Worm (Caenorhabditis elegans): ENCODE data around the gene pph-4.1.

Gene pph-4.1

ce11 chrIII:12367891-12368290 lies 16.8 kb upstream of the pph-4.1 start:
- no peak for TF ChIP-seq unc-62 (GFP tag; optimal IDR thresholded peaks at IDR 0.05)

ce11 chrIII:12366989-12367557 lies 15.9 kb upstream of the pph-4.1 start, which contains the start of gene Y75B8A.33:
Gene Y75B8A.33, minus strand, starts transcription at chrIII:12367373.
- TF ChIP-seq unc-62 (GFP tag; optimal IDR thresholded peaks at IDR 0.05): no peak

- no peak for TF ChIP-seq unc-62 (GFP tag; optimal IDR thresholded peaks at IDR 0.05)
These were observed 8.1 kb upstream of the pph-4.1 start, which contains the start of gene Y75B8A.34 for ce11 chrIII:12359265-12359664. Gene Y75B8A.34, plus strand, starts transcription at chrIII:12359565.

ce11 chrIII:12358461-12358860 lies 7.3 kb upstream of the pph-4.1 start, which contains the start of gene Y75B8A.32:
Gene Y75B8A.32, minus strand, starts transcription at chrIII:12358561.
- TF ChIP-seq unc-62 (GFP tag; optimal IDR thresholded peaks at IDR 0.05): no peak

ce11 chrIII:12356588-12356987 lies 5.5 kb upstream of the pph-4.1 start:
- no peak for TF ChIP-seq unc-62 (GFP tag; optimal IDR thresholded peaks at IDR 0.05)

- no peak for TF ChIP-seq unc-62 (GFP tag; optimal IDR thresholded peaks at IDR 0.05)
These were observed 2.1 kb downstream of the pph-4.1 start for ce11 chrIII:12349027-12349426.

ce11 chrIII:12344940-12345339 lies 6.2 kb downstream of the pph-4.1 start:
- TF ChIP-seq unc-62 (GFP tag; optimal IDR thresholded peaks at IDR 0.05): no peak

ce11 chrIII:12335400-12335994 lies 15.6 kb downstream of the pph-4.1 start:
- no peak for TF ChIP-seq unc-62 (GFP tag; optimal IDR thresholded peaks at IDR 0.05)

ce11 chrIII:12334268-12334667 lies 16.9 kb downstream of the pph-4.1 start:
- no peak for TF ChIP-seq unc-62 (GFP tag; optimal IDR thresholded peaks at IDR 0.05)

ce11 chrIII:12333445-12333844 lies 17.7 kb downstream of the pph-4.1 start, which contains the start of gene zip-1:
Gene zip-1, plus strand, starts transcription at chrIII:12333745.
- no peak for TF ChIP-seq unc-62 (GFP tag; optimal IDR thresholded peaks at IDR 0.05)

- TF ChIP-seq unc-62 (GFP tag; optimal IDR thresholded peaks at IDR 0.05): no peak
These were observed 19.8 kb downstream of the pph-4.1 start for ce11 chrIII:12331300-12331699.

ce11 chrIII:12327528-12327997 lies 23.6 kb downstream of the pph-4.1 start, which contains the start of the genes zip-12 and Y75B8A.63:
Gene zip-12, plus strand, starts transcription at chrIII:12327914.
Gene Y75B8A.63, plus strand, starts transcription at chrIII:12327947.
- TF ChIP-seq unc-62 (GFP tag; optimal IDR thresholded peaks at IDR 0.05): no peak

- TF ChIP-seq unc-62 (GFP tag; optimal IDR thresholded peaks at IDR 0.05): no peak
These were observed 25.9 kb downstream of the pph-4.1 start for ce11 chrIII:12325284-12325683.

- no peak for TF ChIP-seq unc-62 (GFP tag; optimal IDR thresholded peaks at IDR 0.05)
These were observed 32.3 kb downstream of the pph-4.1 start, which contains the start of gene Y75B8A.28 for ce11 chrIII:12318794-12319193. Gene Y75B8A.28, plus strand, starts transcription at chrIII:12319089.

ce11 chrIII:12317492-12317891 lies 33.6 kb downstream of the pph-4.1 start:
- TF ChIP-seq unc-62 (GFP tag; optimal IDR thresholded peaks at IDR 0.05): no peak

ce11 chrIII:12315179-12315578 lies 36.0 kb downstream of the pph-4.1 start, which contains the start of gene Y75B8A.37:
Gene Y75B8A.37, plus strand, starts transcription at chrIII:12315479.
- no peak for TF ChIP-seq unc-62 (GFP tag; optimal IDR thresholded peaks at IDR 0.05)

- no peak for TF ChIP-seq unc-62 (GFP tag; optimal IDR thresholded peaks at IDR 0.05)
These were observed 38.2 kb downstream of the pph-4.1 start, which contains the start of gene Y75B8A.39 for ce11 chrIII:12312886-12313285. Gene Y75B8A.39, plus strand, starts transcription at chrIII:12313186.
